Fruit fly (Drosophila melanogaster): ENCODE data around the gene wnd.

Gene wnd

dm6 chr3L:19634788-19635448 is 665 bp downstream of the wnd start (continued):
- no peak for TF ChIP-seq rib (GFP tag; IDR thresholded peaks at IDR 0.05)
- no peak for TF ChIP-seq ase (GFP tag; IDR thresholded peaks at IDR 0.05)
- TF ChIP-seq Rfx (GFP tag; IDR thresholded peaks at IDR 0.05), result peak; percentile 78
- TF ChIP-seq her (GFP tag; optimal IDR thresholded peaks at IDR 0.05), result no peak
- TF ChIP-seq CG6854 (GFP tag; optimal IDR thresholded peaks at IDR 0.05), result peak; percentile 54
- no peak for TF ChIP-seq Hmx (GFP tag; optimal IDR thresholded peaks at IDR 0.05)
- no peak for TF ChIP-seq CG3838 (GFP tag; optimal IDR thresholded peaks at IDR 0.05)
- TF ChIP-seq yki (optimal IDR thresholded peaks at IDR 0.05), result no peak
- peak; percentile 40; the same call in 1 of the 2 replicates for TF ChIP-seq CG4404 (GFP tag; IDR thresholded peaks at IDR 0.05)
- TF ChIP-seq Dek (tag; optimal IDR thresholded peaks at IDR 0.05), result peak; percentile 84
- TF ChIP-seq ham (GFP tag; IDR thresholded peaks at IDR 0.05), result no peak
- no peak for TF ChIP-seq Hr39 (optimal IDR thresholded peaks at IDR 0.05)
- no peak for TF ChIP-seq B-H2 (GFP tag; optimal IDR thresholded peaks at IDR 0.05)
- no peak for TF ChIP-seq Antp (GFP tag; optimal IDR thresholded peaks at IDR 0.05)
- TF ChIP-seq CG11695 (GFP tag; IDR thresholded peaks at IDR 0.05), result peak; percentile 91
- peak; percentile 87 for TF ChIP-seq CG6689 (GFP tag; IDR thresholded peaks at IDR 0.05)
- TF ChIP-seq CG17829 (tag; optimal IDR thresholded peaks at IDR 0.05), result peak; percentile 84
- peak; percentile 71 for TF ChIP-seq Atf6 (GFP tag; IDR thresholded peaks at IDR 0.05)
- peak; percentile 22 for TF ChIP-seq YL-1 (GFP tag; optimal IDR thresholded peaks at IDR 0.05)
- TF ChIP-seq MESR4 (GFP tag; optimal IDR thresholded peaks at IDR 0.05), result no peak
- TF ChIP-seq CG17385 (GFP tag; optimal IDR thresholded peaks at IDR 0.05), result peak; percentile 93
- peak; percentile 31 for TF ChIP-seq BtbVII (GFP tag; optimal IDR thresholded peaks at IDR 0.05)
- TF ChIP-seq pnt (GFP tag; optimal IDR thresholded peaks at IDR 0.05), result no peak
- TF ChIP-seq CG11560 (tag; IDR thresholded peaks at IDR 0.05), result no peak
- peak; percentile 48 for TF ChIP-seq CG4360 (GFP tag; IDR thresholded peaks at IDR 0.05)
- peak; percentile 69 for TF ChIP-seq Ravus (GFP tag; IDR thresholded peaks at IDR 0.05)
- TF ChIP-seq sob (GFP tag; IDR thresholded peaks at IDR 0.05), result peak; percentile 72; the same call in 1 of the 2 replicates
- TF ChIP-seq CG13894 (tag; optimal IDR thresholded peaks at IDR 0.05), result peak; percentile 65
- TF ChIP-seq Sry-β (GFP tag; optimal IDR thresholded peaks at IDR 0.05), result no peak
- no peak for TF ChIP-seq CG2202 (tag; optimal IDR thresholded peaks at IDR 0.05)
- TF ChIP-seq CG13296 (GFP tag; optimal IDR thresholded peaks at IDR 0.05), result peak; percentile 81
- no peak for TF ChIP-seq CG30020 (tag; optimal IDR thresholded peaks at IDR 0.05)
- no peak for TF ChIP-seq CG3407 (GFP tag; optimal IDR thresholded peaks at IDR 0.05)
- peak; percentile 43; the same call in 1 of the 2 replicates for TF ChIP-seq CG17328 (GFP tag; IDR thresholded peaks at IDR 0.05)
- TF ChIP-seq pfk (GFP tag; optimal IDR thresholded peaks at IDR 0.05), result no peak
- TF ChIP-seq CG3847 (GFP tag; IDR thresholded peaks at IDR 0.05), result peak; percentile 58; the same call in 1 of the 2 replicates
- TF ChIP-seq fu2 (GFP tag; optimal IDR thresholded peaks at IDR 0.05), result no peak
- peak; percentile 85 for TF ChIP-seq Fer3 (tag; optimal IDR thresholded peaks at IDR 0.05)
- no peak for TF ChIP-seq wor (GFP tag; IDR thresholded peaks at IDR 0.05)
- TF ChIP-seq stc (GFP tag; IDR thresholded peaks at IDR 0.05), result peak; percentile 70
- TF ChIP-seq NC2α (GFP tag; optimal IDR thresholded peaks at IDR 0.05), result no peak
- TF ChIP-seq CG8924 (tag; optimal IDR thresholded peaks at IDR 0.05), result peak; percentile 60
- peak; percentile 83 for TF ChIP-seq gsb-n (tag; optimal IDR thresholded peaks at IDR 0.05)
- TF ChIP-seq CG11696 (GFP tag; IDR thresholded peaks at IDR 0.05), result peak; percentile 49
- TF ChIP-seq lmd (GFP tag; IDR thresholded peaks at IDR 0.05), result peak; percentile 81; the same call in 1 of the 2 replicates
- TF ChIP-seq CG13123 (GFP tag; optimal IDR thresholded peaks at IDR 0.05), result peak; percentile 18
- TF ChIP-seq NC2β (GFP tag; optimal IDR thresholded peaks at IDR 0.05), result no peak
- TF ChIP-seq D19B (GFP tag; optimal IDR thresholded peaks at IDR 0.05), result peak; percentile 62
- peak; percentile 1 for TF ChIP-seq CG12942 (GFP tag; optimal IDR thresholded peaks at IDR 0.05)
- TF ChIP-seq al (GFP tag; IDR thresholded peaks at IDR 0.05), result peak; percentile 83; the same call in 1 of the 2 replicates
- TF ChIP-seq p53 (GFP tag; optimal IDR thresholded peaks at IDR 0.05), result no peak
- TF ChIP-seq CG2875 (GFP tag; optimal IDR thresholded peaks at IDR 0.05), result peak; percentile 32

All from whole organism, embryonic.